Fruit fly (Drosophila melanogaster) Kc167 (cell line): ENCODE data around the gene CG14915.

Experiments used
- insv ChIP-seq: fragments of >200 bp; optimal IDR thresholded peaks from 3 replicates; lab custom pipeline; 2018; ENCODE audit warnings: missing external identifiers
- ttk ChIP-seq: sonication (Bioruptor generic); optimal IDR thresholded peaks from 2 replicates; lab custom pipeline; 2017; ENCODE audit warnings: missing external identifiers

- TF ChIP-seq insv: no peak
- no peak for TF ChIP-seq ttk (lab: Kevin White, UChicago)
These were observed 14.0 kb upstream of the CG14915 start for dm6 chr2L:11056791-11057332.
